Worm (Caenorhabditis elegans): ENCODE measurements around the gene lido-9.

ce11 chrII:2955656-2956115 lies 44.9 kb upstream of the lido-9 start, which contains the start of gene irld-48:
- TF ChIP-seq nhr-71 (tag; optimal IDR thresholded peaks at IDR 0.05): no peak
- TF ChIP-seq nhr-28 (tag; optimal IDR thresholded peaks at IDR 0.05): no peak
- TF ChIP-seq lir-3 (tag; optimal IDR thresholded peaks at IDR 0.05; ENCODE audit: poor library complexity): no peak
- no peak for TF ChIP-seq nhr-77 (tag; optimal IDR thresholded peaks at IDR 0.05)
- no peak for TF ChIP-seq ama-1 (optimal IDR thresholded peaks at IDR 0.05)
- no peak for TF ChIP-seq mef-2 (tag; optimal IDR thresholded peaks at IDR 0.05)
- no peak for TF ChIP-seq ztf-4 (tag; optimal IDR thresholded peaks at IDR 0.05)
